Worm (Caenorhabditis elegans) whole organism, mixed stage, embryonic: ENCODE measurements around the gene snai-1.

ENCODE experiments used
- M03D4.4 ChIP-seq: sonication (generic microtip); optimal IDR thresholded peaks from 2 replicates; lab custom pipeline; 2017; ENCODE audit warnings: mild to moderate bottlenecking, missing genetic modification characterization, missing compliant biosample characterization
- bed-3 ChIP-seq: fragments of 200-800 bp; sonication (Bioruptor generic); optimal IDR thresholded peaks from 3 replicates; lab custom pipeline; 2018; ENCODE audit warnings: mild to moderate bottlenecking, missing genetic modification characterization, moderate library complexity, missing compliant biosample characterization
- blmp-1 ChIP-seq: fragments of 150-350 bp; optimal IDR thresholded peaks from 2 replicates; lab custom pipeline; 2014; ENCODE audit warnings: missing biosample characterization, missing genetic modification characterization
- ceh-39 ChIP-seq: fragments of 150-350 bp; optimal IDR thresholded peaks from 2 replicates; lab custom pipeline; 2014; ENCODE audit warnings: missing biosample characterization, missing genetic modification characterization
- ceh-43 ChIP-seq: fragments of 200-800 bp; sonication (Bioruptor generic); optimal IDR thresholded peaks from 2 replicates; lab custom pipeline; 2018; ENCODE audit warnings: mild to moderate bottlenecking, missing genetic modification characterization, moderate library complexity, missing compliant biosample characterization
- ceh-83 ChIP-seq: fragments of 200-800 bp; sonication (Bioruptor generic); optimal IDR thresholded peaks from 2 replicates; lab custom pipeline; 2018; ENCODE audit warnings: mild to moderate bottlenecking, missing genetic modification characterization, missing compliant biosample characterization
- ces-1 ChIP-seq: fragments of 150-350 bp; optimal IDR thresholded peaks from 2 replicates; lab custom pipeline; 2014; ENCODE audit warnings: missing biosample characterization, missing genetic modification reagents, missing genetic modification characterization
- cnd-1 ChIP-seq: fragments of 200-800 bp; sonication (Bioruptor generic); optimal IDR thresholded peaks from 2 replicates; lab custom pipeline; 2018; ENCODE audit warnings: mild to moderate bottlenecking, missing genetic modification characterization, missing compliant biosample characterization
- drap-1 ChIP-seq: fragments of 200-800 bp; sonication (Bioruptor generic); optimal IDR thresholded peaks from 3 replicates; lab custom pipeline; 2018; ENCODE audit warnings: mild to moderate bottlenecking, missing genetic modification characterization, missing compliant biosample characterization
- elt-1 ChIP-seq: sonication (generic microtip); optimal IDR thresholded peaks from 2 replicates; lab custom pipeline; 2017; ENCODE audit warnings: missing genetic modification characterization, mild to moderate bottlenecking, missing compliant biosample characterization, antibody characterized with exemption, moderate library complexity, borderline replicate concordance; ENCODE audit not compliant: insufficient read depth
- flh-1 ChIP-seq: fragments of 200-800 bp; sonication (Bioruptor generic); optimal IDR thresholded peaks from 2 replicates; lab custom pipeline; 2018; ENCODE audit warnings: mild to moderate bottlenecking, missing genetic modification characterization, moderate library complexity, missing compliant biosample characterization
- ham-2 ChIP-seq: fragments of 200-800 bp; sonication (Bioruptor generic); optimal IDR thresholded peaks from 2 replicates; lab custom pipeline; 2018; ENCODE audit warnings: mild to moderate bottlenecking, missing genetic modification characterization, missing compliant biosample characterization
- lin-13 ChIP-seq: fragments of 150-350 bp; optimal IDR thresholded peaks from 2 replicates; lab custom pipeline; 2014; ENCODE audit warnings: missing biosample characterization, missing genetic modification characterization
- lin-32 ChIP-seq: fragments of 200-800 bp; sonication (Bioruptor generic); optimal IDR thresholded peaks from 2 replicates; lab custom pipeline; 2018; ENCODE audit warnings: mild to moderate bottlenecking, missing genetic modification characterization, missing compliant biosample characterization
- lsy-2 ChIP-seq: fragments of 150-350 bp; optimal IDR thresholded peaks from 2 replicates; lab custom pipeline; 2014; ENCODE audit warnings: missing biosample characterization, missing genetic modification characterization
- mab-5 ChIP-seq: fragments of 150-350 bp; optimal IDR thresholded peaks from 2 replicates; lab custom pipeline; 2014; ENCODE audit warnings: missing biosample characterization, missing genetic modification characterization
- mep-1 ChIP-seq: fragments of 150-350 bp; optimal IDR thresholded peaks from 2 replicates; lab custom pipeline; 2017; ENCODE audit warnings: missing biosample characterization, missing genetic modification reagents, missing genetic modification characterization, inconsistent platforms
- mls-2 ChIP-seq: sonication (generic microtip); optimal IDR thresholded peaks from 2 replicates; lab custom pipeline; 2016; ENCODE audit warnings: mild to moderate bottlenecking, missing genetic modification characterization, moderate library complexity, missing compliant biosample characterization
- nhr-12 ChIP-seq: fragments of 150-350 bp; optimal IDR thresholded peaks from 2 replicates; lab custom pipeline; 2014; ENCODE audit warnings: missing biosample characterization, missing genetic modification characterization
- nhr-2 ChIP-seq: fragments of 150-350 bp; optimal IDR thresholded peaks from 2 replicates; lab custom pipeline; 2014; ENCODE audit warnings: missing biosample characterization, missing genetic modification characterization
- nhr-237 ChIP-seq: fragments of 150-350 bp; optimal IDR thresholded peaks from 2 replicates; lab custom pipeline; 2014; ENCODE audit warnings: missing biosample characterization, missing genetic modification characterization
- nhr-28 ChIP-seq: fragments of 150-350 bp; optimal IDR thresholded peaks from 2 replicates; lab custom pipeline; 2014; ENCODE audit warnings: missing biosample characterization, missing genetic modification characterization
- nhr-76 ChIP-seq: sonication (generic microtip); optimal IDR thresholded peaks from 2 replicates; lab custom pipeline; 2017; ENCODE audit warnings: missing biosample characterization, missing genetic modification characterization
- sem-2 ChIP-seq: fragments of 200-800 bp; sonication (Bioruptor generic); optimal IDR thresholded peaks from 2 replicates; lab custom pipeline; 2018; ENCODE audit warnings: mild to moderate bottlenecking, missing genetic modification characterization, missing compliant biosample characterization
- snpc-4 ChIP-seq: fragments of 150-350 bp; optimal IDR thresholded peaks from 2 replicates; lab custom pipeline; 2014; ENCODE audit warnings: missing biosample characterization, missing genetic modification characterization
- sptf-1 ChIP-seq: sonication (generic microtip); optimal IDR thresholded peaks from 2 replicates; lab custom pipeline; 2017; ENCODE audit warnings: mild to moderate bottlenecking, missing genetic modification characterization, moderate library complexity, missing compliant biosample characterization
- tbx-8 ChIP-seq: fragments of 200-800 bp; sonication (Bioruptor generic); optimal IDR thresholded peaks from 2 replicates; lab custom pipeline; 2018; ENCODE audit warnings: mild to moderate bottlenecking, missing genetic modification characterization, moderate library complexity, missing compliant biosample characterization
- unc-39 ChIP-seq: fragments of 150-350 bp; optimal IDR thresholded peaks from 2 replicates; lab custom pipeline; 2014; ENCODE audit warnings: missing biosample characterization, missing genetic modification characterization
- unc-62 ChIP-seq: fragments of 150-350 bp; optimal IDR thresholded peaks from 2 replicates; lab custom pipeline; 2014; ENCODE audit warnings: missing biosample characterization, missing genetic modification reagents, missing genetic modification characterization
- zip-8 ChIP-seq: fragments of 150-350 bp; optimal IDR thresholded peaks from 2 replicates; lab custom pipeline; 2014; ENCODE audit warnings: missing biosample characterization, missing genetic modification characterization

snai-1 gene

DNA sequence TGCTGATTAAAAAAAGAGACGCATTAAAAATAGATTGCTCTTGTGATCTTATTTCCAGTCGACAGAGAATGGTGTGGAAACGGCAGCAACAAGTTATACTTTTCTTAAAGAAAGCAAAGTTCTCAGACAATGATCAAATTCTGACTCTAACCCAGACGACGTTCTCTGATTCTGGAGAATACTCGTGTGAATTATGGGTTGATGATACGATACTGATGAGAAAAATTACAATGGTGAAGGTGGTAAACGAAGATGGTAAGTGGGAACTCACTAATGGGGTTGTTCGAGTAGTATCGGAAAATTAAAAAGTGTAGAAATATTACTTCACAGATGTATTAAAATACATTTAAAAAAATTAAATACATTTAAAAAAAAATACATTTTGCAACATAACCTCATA lies 35.2 kb downstream of the snai-1 start:
- no peak for TF ChIP-seq sem-2
- no peak for TF ChIP-seq nhr-2 (tag; lab: Kevin White, UChicago)
- no peak for TF ChIP-seq unc-62
- TF ChIP-seq nhr-237 (tag; lab: Kevin White, UChicago): no peak
- no peak for TF ChIP-seq flh-1 (GFP tag; lab: Kevin White, UChicago)
- no peak for TF ChIP-seq ces-1 (GFP tag; lab: Kevin White, UChicago)
- no peak for TF ChIP-seq ceh-43 (GFP tag; lab: Kevin White, UChicago)
- TF ChIP-seq ceh-39 (tag; lab: Kevin White, UChicago): no peak
- TF ChIP-seq nhr-28 (tag; lab: Kevin White, UChicago): no peak
- no peak for TF ChIP-seq nhr-12 (tag; lab: Kevin White, UChicago)
- no peak for TF ChIP-seq bed-3 (GFP tag; lab: Kevin White, UChicago)
- TF ChIP-seq M03D4.4: no peak
- no peak for TF ChIP-seq blmp-1 (tag; lab: Kevin White, UChicago)
- TF ChIP-seq, all 35 proteins: peak for 0

DNA sequence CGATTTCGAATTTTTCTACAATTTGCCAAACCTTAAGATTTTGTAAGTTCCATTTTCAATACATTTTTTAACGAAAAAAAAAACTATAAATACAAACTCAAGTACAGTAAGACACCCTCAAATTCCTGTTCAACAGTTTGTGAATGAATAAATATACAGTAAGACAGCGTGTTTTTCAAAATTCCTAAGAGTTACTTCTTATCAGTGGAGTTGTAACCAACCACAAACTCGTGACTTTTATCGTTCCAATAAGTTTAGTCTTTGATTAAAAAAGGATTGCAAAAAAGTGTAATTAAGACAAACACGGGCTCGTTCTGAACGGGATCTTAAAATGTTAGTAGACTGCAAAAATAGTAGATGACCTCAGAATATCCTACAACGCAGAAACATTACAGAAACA lies 38.4 kb downstream of the snai-1 start:
- TF ChIP-seq mep-1 (tag; lab: Kevin White, UChicago): no peak
- no peak for TF ChIP-seq drap-1 (GFP tag; lab: Kevin White, UChicago)
- no peak for TF ChIP-seq bed-3 (GFP tag; lab: Kevin White, UChicago)
- no peak for TF ChIP-seq sem-2
- no peak for TF ChIP-seq cnd-1
- no peak for TF ChIP-seq nhr-12 (tag; lab: Kevin White, UChicago)
- no peak for TF ChIP-seq ces-1 (GFP tag; lab: Kevin White, UChicago)
- TF ChIP-seq mls-2 (tag; lab: Kevin White, UChicago): no peak
- no peak for TF ChIP-seq lsy-2
- TF ChIP-seq zip-8: no peak
- TF ChIP-seq elt-1 (tag; lab: Kevin White, UChicago): no peak

DNA sequence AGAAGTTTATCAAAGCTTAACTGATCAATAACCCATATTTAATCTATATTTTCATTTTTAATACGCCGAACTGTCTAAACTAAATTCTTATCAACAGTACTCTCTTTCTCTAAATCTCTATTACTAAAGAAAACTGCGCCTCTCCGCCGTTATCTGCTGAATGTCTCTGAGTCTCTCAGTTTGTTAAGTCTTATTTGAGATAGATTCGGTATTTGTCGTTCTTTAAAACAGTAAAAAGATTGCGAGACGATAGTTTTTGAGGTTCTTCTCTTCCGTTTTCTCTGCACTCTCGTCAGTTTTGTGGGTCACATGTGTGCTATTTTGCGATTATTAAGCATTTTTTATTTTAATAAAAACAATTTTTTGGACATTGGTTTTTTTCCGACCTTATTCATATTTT lies 39.3 kb downstream of the snai-1 start, which contains the start of gene sma-10:
sma-10 (plus strand) TSS at position 236 of the 400 bp plus-strand sequence.
- TF ChIP-seq blmp-1 (tag; lab: Kevin White, UChicago) (no peak), nhr-76 (tag; lab: Kevin White, UChicago) (no peak), elt-1 (tag; lab: Kevin White, UChicago) (no peak), nhr-237 (tag; lab: Kevin White, UChicago) (no peak)

DNA sequence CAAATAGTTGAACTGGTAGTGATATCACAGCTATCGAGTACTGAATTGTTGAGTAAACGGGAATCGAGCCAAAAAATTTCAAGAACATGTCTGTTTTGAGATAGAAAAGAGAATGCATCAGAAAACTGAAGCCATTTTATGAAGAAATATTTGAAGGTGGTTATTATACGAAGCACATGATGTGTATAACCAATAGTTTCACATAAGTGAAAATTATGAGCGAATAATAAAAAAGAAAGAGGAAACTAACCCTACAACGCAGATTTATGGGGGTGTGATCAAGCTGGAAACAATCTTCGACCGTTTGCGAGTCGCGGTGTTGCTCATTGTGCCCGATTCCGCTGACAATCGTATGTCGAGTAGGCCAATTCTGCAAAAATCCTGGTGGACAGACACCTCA lies 40.2 kb downstream of the snai-1 start, which contains the start of gene srh-282:
srh-282 (minus strand) TSS at position 101 of the 400 bp plus-strand sequence.
- TF ChIP-seq ces-1 (GFP tag; lab: Kevin White, UChicago) (no peak), M03D4.4 (no peak), unc-62 (no peak), ceh-39 (tag; lab: Kevin White, UChicago) (no peak), zip-8 (no peak)

DNA sequence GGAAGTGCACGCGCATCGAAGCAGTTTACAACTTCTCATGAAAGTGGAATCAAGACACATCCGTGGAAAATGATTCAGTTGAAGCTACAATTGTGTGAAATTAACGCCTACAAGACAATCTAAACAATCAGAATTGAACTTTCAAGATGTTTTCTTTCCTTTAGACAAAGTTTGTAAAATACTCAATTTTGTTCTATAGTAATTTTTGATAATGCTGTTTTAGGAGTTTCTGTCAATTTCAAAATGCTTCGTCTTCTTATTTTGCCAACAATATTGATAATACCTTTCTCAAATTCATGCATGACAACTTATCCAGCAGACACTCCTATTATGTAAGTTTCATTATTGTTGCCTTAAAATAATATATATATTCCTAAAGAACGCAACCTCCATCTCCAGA lies 44.4 kb downstream of the snai-1 start, which contains the start of gene T21D12.11:
T21D12.11 (plus strand) TSS at position 301 of the 400 bp plus-strand sequence.
- TF ChIP-seq ham-2 (GFP tag; lab: Kevin White, UChicago): no peak
- TF ChIP-seq snpc-4: no peak
- TF ChIP-seq lin-32 (GFP tag; lab: Kevin White, UChicago): no peak
- no peak for TF ChIP-seq ceh-83 (GFP tag; lab: Kevin White, UChicago)
- no peak for TF ChIP-seq ceh-39 (tag; lab: Kevin White, UChicago)
- TF ChIP-seq lsy-2: no peak
- no peak for TF ChIP-seq bed-3 (GFP tag; lab: Kevin White, UChicago)
- TF ChIP-seq ceh-43 (GFP tag; lab: Kevin White, UChicago): no peak
- no peak for TF ChIP-seq mab-5 (tag; lab: Kevin White, UChicago)
- no peak for TF ChIP-seq lin-13
- no peak for TF ChIP-seq nhr-2 (tag; lab: Kevin White, UChicago)
- TF ChIP-seq nhr-76 (tag; lab: Kevin White, UChicago): no peak
- no peak for TF ChIP-seq nhr-237 (tag; lab: Kevin White, UChicago)
- no peak for TF ChIP-seq cnd-1
- TF ChIP-seq tbx-8 (GFP tag; lab: Kevin White, UChicago): no peak
- TF ChIP-seq unc-39 (tag; lab: Kevin White, UChicago): no peak
- no peak for TF ChIP-seq flh-1 (GFP tag; lab: Kevin White, UChicago)
- TF ChIP-seq sptf-1 (tag; lab: Kevin White, UChicago): no peak
